Fruit fly (Drosophila melanogaster): ENCODE data around the gene eIF4E1.
A peak's percentile ranks its signal among the peaks of the same experiment; 100 is the strongest.

The eIF4E1 gene

dm6 chr3L:9429665-9430607, 27.7 kb upstream of the eIF4E1 start, which contains the start of the genes RpS17 and MTF-1 (continued):
- 0 out of 2 replicates have a peak, but pooled peaks have one; percentile 27 for TF ChIP-seq sens-2 (GFP tag; IDR thresholded peaks at IDR 0.05)
- peak; percentile 73 for TF ChIP-seq Nf-YA (GFP tag; IDR thresholded peaks at IDR 0.05)
- peak; percentile 79 for TF ChIP-seq CG9727 (GFP tag; optimal IDR thresholded peaks at IDR 0.05)
- TF ChIP-seq chif (GFP tag; optimal IDR thresholded peaks at IDR 0.05), result peak in 1 of 2 experiments; percentile 24
- peak; percentile 28 for TF ChIP-seq Sry-δ (GFP tag; optimal IDR thresholded peaks at IDR 0.05)
- TF ChIP-seq Hand (GFP tag; optimal IDR thresholded peaks at IDR 0.05), result peak; percentile 37
- peak; percentile 58 for TF ChIP-seq CG14710 (tag; optimal IDR thresholded peaks at IDR 0.05)
- TF ChIP-seq Lhr (GFP tag; optimal IDR thresholded peaks at IDR 0.05), result peak; percentile 72
- TF ChIP-seq CG17912 (GFP tag; optimal IDR thresholded peaks at IDR 0.05), result peak; percentile 78
- peak; percentile 70 for TF ChIP-seq Jarid2 (GFP tag; optimal IDR thresholded peaks at IDR 0.05)
- no peak for TF ChIP-seq CG32767 (GFP tag; IDR thresholded peaks at IDR 0.05)
- TF ChIP-seq nau (GFP tag; optimal IDR thresholded peaks at IDR 0.05), result peak; percentile 65
- no peak for TF ChIP-seq CG9215 (GFP tag; IDR thresholded peaks at IDR 0.05)
- TF ChIP-seq CG3995 (GFP tag; optimal IDR thresholded peaks at IDR 0.05), result no peak
- no peak for TF ChIP-seq CG15073 (GFP tag; optimal IDR thresholded peaks at IDR 0.05)
- no peak for TF ChIP-seq jigr1 (GFP tag; IDR thresholded peaks at IDR 0.05)
- TF ChIP-seq Max (GFP tag; optimal IDR thresholded peaks at IDR 0.05), result peak; percentile 26
- TF ChIP-seq CG4617 (GFP tag; optimal IDR thresholded peaks at IDR 0.05; ENCODE audit: borderline replicate concordance), result peak; percentile 60
- TF ChIP-seq run (tag; optimal IDR thresholded peaks at IDR 0.05), result peak; percentile 7
- TF ChIP-seq CG7556 (GFP tag; optimal IDR thresholded peaks at IDR 0.05), result peak; percentile 22
- TF ChIP-seq Trl (optimal IDR thresholded peaks at IDR 0.05), result no peak
- peak; percentile 20 for TF ChIP-seq Trl (GFP tag; optimal IDR thresholded peaks at IDR 0.05)
- TF ChIP-seq CG10543 (GFP tag; optimal IDR thresholded peaks at IDR 0.05), result peak; percentile 22
- TF ChIP-seq sd (tag; optimal IDR thresholded peaks at IDR 0.05), result no peak
- TF ChIP-seq Ravus (GFP tag; IDR thresholded peaks at IDR 0.05), result no peak
- TF ChIP-seq tap (tag; optimal IDR thresholded peaks at IDR 0.05), result peak; percentile 26
- TF ChIP-seq scrt (GFP tag; optimal IDR thresholded peaks at IDR 0.05), result peak; percentile 39
- TF ChIP-seq Sin3A (optimal IDR thresholded peaks at IDR 0.05), result no peak
- no peak for TF ChIP-seq usp (GFP tag; optimal IDR thresholded peaks at IDR 0.05)
- TF ChIP-seq Dref (GFP tag; IDR thresholded peaks at IDR 0.05), result peak; percentile 9; the same call in 1 of the 2 replicates
- TF ChIP-seq seq (GFP tag; IDR thresholded peaks at IDR 0.05), result peak; percentile 27; the same call in 1 of the 2 replicates
- peak; percentile 7 for TF ChIP-seq luna (GFP tag; optimal IDR thresholded peaks at IDR 0.05)
- TF ChIP-seq D19A (tag; optimal IDR thresholded peaks at IDR 0.05), result peak; percentile 13
- TF ChIP-seq zen (tag; optimal IDR thresholded peaks at IDR 0.05), result no peak
- no peak for TF ChIP-seq Bteb2 (GFP tag; optimal IDR thresholded peaks at IDR 0.05)
- peak; percentile 28 for TF ChIP-seq CG13894 (tag; optimal IDR thresholded peaks at IDR 0.05)
- no peak for TF ChIP-seq NC2α (GFP tag; optimal IDR thresholded peaks at IDR 0.05)
- no peak for TF ChIP-seq CG10565 (GFP tag; optimal IDR thresholded peaks at IDR 0.05)
- TF ChIP-seq CG7786 (GFP tag; optimal IDR thresholded peaks at IDR 0.05), result no peak
- no peak; the same call in 1 of the 2 replicates for TF ChIP-seq CG5953 (GFP tag; IDR thresholded peaks at IDR 0.05)
- TF ChIP-seq Adf1 (GFP tag; IDR thresholded peaks at IDR 0.05), result no peak
- peak in 1 of 2 experiments; percentile 27 for TF ChIP-seq insv (GFP tag; optimal IDR thresholded peaks at IDR 0.05)
- 0 out of 3 replicates have a peak, but pooled peaks have one; percentile 29 for TF ChIP-seq so (GFP tag; IDR thresholded peaks at IDR 0.05)
- TF ChIP-seq Hr3 (GFP tag; optimal IDR thresholded peaks at IDR 0.05), result peak; percentile 17
- no peak for TF ChIP-seq kay (GFP tag; optimal IDR thresholded peaks at IDR 0.05)
- no peak for TF ChIP-seq CG6689 (GFP tag; IDR thresholded peaks at IDR 0.05)
- peak; percentile 15 for TF ChIP-seq CG2120 (GFP tag; optimal IDR thresholded peaks at IDR 0.05)
- peak; percentile 9 for TF ChIP-seq CG30403 (GFP tag; optimal IDR thresholded peaks at IDR 0.05)
- no peak for TF ChIP-seq fd96Cb (tag; optimal IDR thresholded peaks at IDR 0.05)
- peak; percentile 64 for TF ChIP-seq CG2116 (GFP tag; optimal IDR thresholded peaks at IDR 0.05)
